Worm (Caenorhabditis elegans): ENCODE results near the gene ZK546.19.

Gene ZK546.19

ce11 chrII:4985961-4986503 lies 44.5 kb downstream of the ZK546.19 start:
- no peak for TF ChIP-seq him-1 (tag; optimal IDR thresholded peaks at IDR 0.05)
- TF ChIP-seq dao-5 (tag; optimal IDR thresholded peaks at IDR 0.05): no peak
- TF ChIP-seq W03F9.2 (tag; optimal IDR thresholded peaks at IDR 0.05): no peak

ce11 chrII:4986664-4987063 lies 45.1 kb downstream of the ZK546.19 start:
- TF ChIP-seq him-1 (tag; optimal IDR thresholded peaks at IDR 0.05) (no peak), dao-5 (tag; optimal IDR thresholded peaks at IDR 0.05) (no peak), W03F9.2 (tag; optimal IDR thresholded peaks at IDR 0.05) (no peak)

ce11 chrII:4987257-4987656 lies 45.7 kb downstream of the ZK546.19 start:
- no peak for TF ChIP-seq W03F9.2 (tag; optimal IDR thresholded peaks at IDR 0.05)

ce11 chrII:4989802-4990201 lies 48.3 kb downstream of the ZK546.19 start, which contains the start of gene T27F7.12:
TSS of gene T27F7.12 (plus strand) at chrII:4990102.
- TF ChIP-seq W03F9.2 (tag; optimal IDR thresholded peaks at IDR 0.05) (no peak), dao-5 (tag; optimal IDR thresholded peaks at IDR 0.05) (no peak), him-1 (tag; optimal IDR thresholded peaks at IDR 0.05) (no peak)
